Worm (Caenorhabditis elegans) whole organism, dauer: ENCODE data around the gene B0563.9.
"Not testable (repeated sequence)": the region's sequence is repeated elsewhere in the genome, so short reads cannot be mapped to it uniquely, and the experiment has no call there.

Source experiments
- unc-62 ChIP-seq: sonication (generic microtip); optimal IDR thresholded peaks from 2 replicates; lab custom pipeline; 2017; ENCODE audit warnings: missing biosample characterization, missing genetic modification reagents, missing genetic modification characterization

B0563.9 gene

ce11 chrX:9182140-9182539 is 13.8 kb downstream of the B0563.9 start, which contains the start of gene Y81B9A.3:
Gene Y81B9A.3, plus strand, starts transcription at chrX:9182440.
- no peak for TF ChIP-seq unc-62

DNA sequence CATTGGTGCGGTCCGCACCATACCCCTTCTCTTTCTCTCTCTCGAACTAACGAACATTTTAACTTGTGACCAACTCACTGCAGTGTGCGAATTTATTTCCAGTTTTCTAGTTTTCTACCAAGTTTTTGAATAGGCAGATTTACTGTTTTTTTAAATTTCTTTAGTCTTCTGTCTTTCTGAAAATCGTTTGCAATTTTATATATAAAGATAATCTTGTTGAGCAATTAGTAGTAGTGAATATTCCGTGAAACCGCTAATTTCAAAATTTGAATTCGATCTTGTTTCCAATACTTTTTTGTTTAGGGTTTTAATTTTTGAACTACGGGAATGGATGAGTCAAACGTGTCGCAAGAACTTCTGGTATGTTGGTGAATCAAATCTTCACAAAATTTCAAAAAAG is 15.5 kb downstream of the B0563.9 start, which contains the start of gene Y81B9A.2:
Gene Y81B9A.2, plus strand, starts transcription at position 301 of the 400 bp plus-strand sequence.
- no peak for TF ChIP-seq unc-62

ce11 chrX:9191795-9192494 is 23.6 kb downstream of the B0563.9 start, which contains the start of gene Y81B9A.1:
Gene Y81B9A.1, plus strand, starts transcription at chrX:9192444.
- no peak for TF ChIP-seq unc-62

ce11 chrX:9194081-9194480 is 25.7 kb downstream of the B0563.9 start:
- no peak for TF ChIP-seq unc-62

DNA sequence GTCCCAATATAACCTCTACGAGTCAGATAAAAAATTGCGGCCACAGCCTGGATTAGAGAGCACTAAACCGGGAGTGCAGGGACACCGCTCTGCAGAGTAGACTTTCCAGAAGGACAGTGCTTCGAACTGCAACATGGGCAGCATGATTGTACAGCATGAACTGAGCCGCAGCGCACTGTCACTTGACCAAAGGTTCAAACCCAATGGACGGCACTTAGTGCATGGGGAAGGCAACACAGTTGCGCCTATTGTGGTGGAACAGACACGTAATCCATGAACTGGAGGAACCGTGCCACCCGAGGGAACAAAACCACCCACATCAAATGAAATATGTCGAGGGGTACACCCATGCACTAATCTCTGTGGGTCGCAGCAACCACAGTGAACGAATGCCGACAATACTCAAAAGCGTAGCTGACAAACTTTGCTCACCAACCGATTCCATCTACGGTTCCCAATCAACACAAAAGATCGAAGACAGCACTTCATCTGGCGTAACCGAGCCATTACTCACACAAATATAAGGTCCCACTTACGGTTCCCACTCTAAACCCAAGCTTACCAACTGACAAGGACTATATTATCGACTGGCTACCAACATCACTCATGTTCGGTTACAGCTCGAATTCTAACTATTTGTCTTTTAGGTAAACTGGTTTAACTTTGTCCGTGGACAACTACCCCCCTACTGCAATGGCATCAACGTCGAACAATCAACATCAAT is 27.2 kb downstream of the B0563.9 start:
- no peak for TF ChIP-seq unc-62

ce11 chrX:9203468-9203867 is 35.1 kb downstream of the B0563.9 start, which contains the start of gene crb-3:
Gene crb-3, plus strand, starts transcription at chrX:9203768.
- TF ChIP-seq unc-62, result not testable (repeated sequence)

- TF ChIP-seq unc-62, result no peak
These were observed 36.6 kb downstream of the B0563.9 start for ce11 chrX:9204986-9205385.

DNA sequence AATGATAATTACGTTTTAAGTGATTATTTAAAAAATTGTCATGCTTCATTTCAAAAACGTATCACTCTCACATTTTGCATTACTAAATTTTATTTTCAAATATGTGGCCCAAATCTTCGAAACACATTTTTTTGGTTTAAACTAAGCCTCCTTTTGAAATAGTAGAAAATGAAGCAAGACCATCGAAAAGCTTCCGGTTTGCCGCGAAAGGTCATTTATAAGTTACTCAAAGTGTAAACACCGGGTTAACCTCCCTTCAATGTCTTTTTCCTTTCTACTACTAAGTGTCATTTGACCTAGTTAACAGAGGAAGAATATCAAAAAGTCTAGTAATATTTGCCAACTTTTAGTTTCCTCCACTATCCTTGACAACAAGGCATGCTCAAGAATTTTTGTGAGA is 38.4 kb downstream of the B0563.9 start:
- no peak for TF ChIP-seq unc-62

- no peak for TF ChIP-seq unc-62
These were observed 40.2 kb downstream of the B0563.9 start for ce11 chrX:9208492-9208891.

- no peak for TF ChIP-seq unc-62
These were observed 40.6 kb downstream of the B0563.9 start for ce11 chrX:9208933-9209332.

- TF ChIP-seq unc-62, result no peak
These were observed 41.7 kb downstream of the B0563.9 start for ce11 chrX:9210086-9210485.

ce11 chrX:9212675-9213074 is 44.3 kb downstream of the B0563.9 start:
- no peak for TF ChIP-seq unc-62

ce11 chrX:9213873-9214341 is 45.6 kb downstream of the B0563.9 start, which contains the start of gene C35B8.3:
Gene C35B8.3, plus strand, starts transcription at chrX:9213923.
- TF ChIP-seq unc-62, result no peak
